Fruit fly (Drosophila melanogaster): ENCODE measurements around the gene CG10877.

CG10877 gene

DNA sequence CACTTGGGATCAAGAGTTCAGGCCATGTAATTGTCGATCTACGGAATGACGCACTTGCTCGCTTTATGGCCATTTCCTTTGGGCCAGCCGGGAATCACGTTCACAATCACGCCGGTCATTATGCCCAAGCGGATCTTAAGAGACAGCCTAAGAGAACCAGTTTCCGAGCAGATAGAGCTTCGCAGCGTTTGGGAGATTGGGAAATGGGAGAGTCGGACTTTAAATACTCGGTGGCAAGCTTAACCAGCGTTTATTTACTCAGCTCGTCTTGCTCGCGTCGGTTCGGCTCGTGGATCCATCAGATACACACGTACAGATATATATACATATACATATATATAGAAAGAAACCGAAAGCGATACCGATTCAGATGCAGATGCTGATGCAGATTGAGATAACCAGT, 1.7 kb upstream of the CG10877 start (continued):
- TF ChIP-seq Lim3 (GFP tag; IDR thresholded peaks at IDR 0.05) = no peak
- TF ChIP-seq CG7928 (GFP tag; optimal IDR thresholded peaks at IDR 0.05) = no peak
- TF ChIP-seq Atf3 (GFP tag; optimal IDR thresholded peaks at IDR 0.05) = no peak
- TF ChIP-seq Scr (GFP tag; IDR thresholded peaks at IDR 0.05; ENCODE audit: partially characterized antibody) = no peak
- peak; percentile 28 for TF ChIP-seq CG10431 (GFP tag; optimal IDR thresholded peaks at IDR 0.05)
- no peak for TF ChIP-seq jing (GFP tag; optimal IDR thresholded peaks at IDR 0.05)
- TF ChIP-seq CG10959 (GFP tag; IDR thresholded peaks at IDR 0.05) = no peak
- peak; percentile 46 for TF ChIP-seq CG12769 (tag; optimal IDR thresholded peaks at IDR 0.05)
- TF ChIP-seq Trl (optimal IDR thresholded peaks at IDR 0.05) = peak; percentile 44 to 53
- TF ChIP-seq Trl (GFP tag; optimal IDR thresholded peaks at IDR 0.05) = no peak
- no peak for TF ChIP-seq eve (GFP tag; optimal IDR thresholded peaks at IDR 0.05)
- no peak for TF ChIP-seq CG6175 (GFP tag; IDR thresholded peaks at IDR 0.05)
- no peak for TF ChIP-seq pita (GFP tag; optimal IDR thresholded peaks at IDR 0.05)
- no peak for TF ChIP-seq gt (GFP tag; IDR thresholded peaks at IDR 0.05)
- no peak for TF ChIP-seq CG9932 (GFP tag; IDR thresholded peaks at IDR 0.05)
- TF ChIP-seq Spps (tag; optimal IDR thresholded peaks at IDR 0.05) = no peak
- no peak for TF ChIP-seq toy (GFP tag; IDR thresholded peaks at IDR 0.05)
- no peak for TF ChIP-seq gcm2 (GFP tag; optimal IDR thresholded peaks at IDR 0.05)
- TF ChIP-seq nom (GFP tag; optimal IDR thresholded peaks at IDR 0.05) = peak; percentile 54
- TF ChIP-seq Poxn (GFP tag; IDR thresholded peaks at IDR 0.05) = no peak
- no peak for TF ChIP-seq yki (optimal IDR thresholded peaks at IDR 0.05)
- TF ChIP-seq schlank (tag; optimal IDR thresholded peaks at IDR 0.05) = no peak
- no peak for TF ChIP-seq NC2β (GFP tag; optimal IDR thresholded peaks at IDR 0.05)
- no peak for TF ChIP-seq ewg (GFP tag; optimal IDR thresholded peaks at IDR 0.05)
- TF ChIP-seq CG5180 (GFP tag; optimal IDR thresholded peaks at IDR 0.05) = peak; percentile 13
- TF ChIP-seq tin (GFP tag; optimal IDR thresholded peaks at IDR 0.05) = no peak
- TF ChIP-seq Side (GFP tag; optimal IDR thresholded peaks at IDR 0.05) = no peak
- no peak for TF ChIP-seq chn (GFP tag; optimal IDR thresholded peaks at IDR 0.05)
- no peak for TF ChIP-seq Fer1 (GFP tag; optimal IDR thresholded peaks at IDR 0.05)
- TF ChIP-seq hb (GFP tag; IDR thresholded peaks at IDR 0.05; ENCODE audit: partially characterized antibody) = no peak
- no peak for TF ChIP-seq ftz-f1 (GFP tag; optimal IDR thresholded peaks at IDR 0.05)
- TF ChIP-seq cas (GFP tag; IDR thresholded peaks at IDR 0.05) = no peak
- TF ChIP-seq cg (GFP tag; optimal IDR thresholded peaks at IDR 0.05) = no peak
- no peak for TF ChIP-seq slou (GFP tag; optimal IDR thresholded peaks at IDR 0.05)
- no peak for TF ChIP-seq CG12391 (tag; optimal IDR thresholded peaks at IDR 0.05)
- no peak for TF ChIP-seq CG18599 (GFP tag; optimal IDR thresholded peaks at IDR 0.05)
- peak; percentile 3 for TF ChIP-seq lbe (GFP tag; optimal IDR thresholded peaks at IDR 0.05)
- no peak for TF ChIP-seq PHDP (tag; optimal IDR thresholded peaks at IDR 0.05)
- TF ChIP-seq bab2 (GFP tag; optimal IDR thresholded peaks at IDR 0.05) = no peak
- TF ChIP-seq oc (tag; optimal IDR thresholded peaks at IDR 0.05) = peak; percentile 42
- no peak for TF ChIP-seq Tbp (GFP tag; optimal IDR thresholded peaks at IDR 0.05)
- no peak for TF ChIP-seq zf30C (GFP tag; optimal IDR thresholded peaks at IDR 0.05)
- TF ChIP-seq z (GFP tag; IDR thresholded peaks at IDR 0.05) = peak; percentile 74; the same call in 2 of the 3 replicates
- peak; percentile 35; the same call in 1 of the 2 replicates for TF ChIP-seq bbx (GFP tag; IDR thresholded peaks at IDR 0.05; ENCODE audit: partially characterized antibody)
- TF ChIP-seq Atf6 (GFP tag; IDR thresholded peaks at IDR 0.05) = no peak
- no peak for TF ChIP-seq Fer3 (tag; optimal IDR thresholded peaks at IDR 0.05)
- TF ChIP-seq rib (GFP tag; IDR thresholded peaks at IDR 0.05) = no peak
- no peak for TF ChIP-seq CG15011 (GFP tag; optimal IDR thresholded peaks at IDR 0.05)
- TF ChIP-seq CG14441 (GFP tag; IDR thresholded peaks at IDR 0.05) = no peak
- no peak for TF ChIP-seq gfzf (GFP tag; optimal IDR thresholded peaks at IDR 0.05)
- no peak for TF ChIP-seq CG2202 (tag; optimal IDR thresholded peaks at IDR 0.05)
- no peak for TF ChIP-seq wdn (GFP tag; IDR thresholded peaks at IDR 0.05)
- no peak for TF ChIP-seq ap (GFP tag; IDR thresholded peaks at IDR 0.05)
